Fruit fly (Drosophila melanogaster): ENCODE measurements around the gene CG33191.

dm6 chr3R:8746354-8746753 lies 33.4 kb downstream of the CG33191 start:
- peak; percentile 62 for TF ChIP-seq br (GFP tag; optimal IDR thresholded peaks at IDR 0.05)
- peak; percentile 72 for TF ChIP-seq psq (GFP tag; optimal IDR thresholded peaks at IDR 0.05)
- peak; percentile 72 for TF ChIP-seq h (GFP tag; optimal IDR thresholded peaks at IDR 0.05)
- TF ChIP-seq pan (optimal IDR thresholded peaks at IDR 0.05), result no peak
- no peak for TF ChIP-seq GATAd (GFP tag; optimal IDR thresholded peaks at IDR 0.05)
- peak; percentile 62 for TF ChIP-seq ey (GFP tag; optimal IDR thresholded peaks at IDR 0.05)
- TF ChIP-seq Hnf4 (GFP tag; optimal IDR thresholded peaks at IDR 0.05), result peak; percentile 74
- TF ChIP-seq usp (GFP tag; optimal IDR thresholded peaks at IDR 0.05), result no peak
- TF ChIP-seq foxo (GFP tag; optimal IDR thresholded peaks at IDR 0.05), result peak in 1 of 2 experiments; percentile 82
- peak; percentile 78 for TF ChIP-seq fru (GFP tag; optimal IDR thresholded peaks at IDR 0.05)
- peak; percentile 63 for TF ChIP-seq sage (GFP tag; optimal IDR thresholded peaks at IDR 0.05)
- TF ChIP-seq rgr (GFP tag; optimal IDR thresholded peaks at IDR 0.05), result peak; percentile 80
- TF ChIP-seq Myc (optimal IDR thresholded peaks at IDR 0.05), result no peak
- peak; percentile 76 for TF ChIP-seq HLH106 (tag; optimal IDR thresholded peaks at IDR 0.05)

Data from whole organism, wandering third instar larva.